Fruit fly (Drosophila melanogaster): ENCODE measurements around the gene Mst36Fa.

The Mst36Fa gene

DNA sequence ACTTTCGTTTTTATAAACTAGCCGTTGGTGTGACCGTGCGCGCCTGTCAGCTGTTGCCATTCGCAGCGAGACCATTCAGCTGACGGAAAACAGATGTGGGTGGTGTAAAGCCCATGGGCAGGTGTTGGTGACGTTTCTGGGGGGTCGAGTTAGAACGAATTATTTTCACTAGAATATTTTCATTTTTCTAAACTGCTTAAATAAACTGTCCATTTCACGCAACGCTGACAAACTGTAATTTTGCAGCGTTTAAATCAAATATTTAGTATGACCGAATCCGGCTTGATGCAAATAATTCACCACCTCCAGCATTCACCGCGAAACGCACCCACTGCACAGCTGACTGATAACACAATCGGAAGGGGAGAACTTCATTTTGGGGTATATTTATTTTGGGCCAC lies 18.6 kb upstream of the Mst36Fa start, which contains the start of the genes CG10383 and CG10338 (continued):
- TF ChIP-seq CG11696 (GFP tag; IDR thresholded peaks at IDR 0.05), result peak; percentile 69
- peak; percentile 69 for TF ChIP-seq cato (GFP tag; optimal IDR thresholded peaks at IDR 0.05; ENCODE audit: borderline replicate concordance)
- TF ChIP-seq CG10209 (GFP tag; optimal IDR thresholded peaks at IDR 0.05), result peak; percentile 78
- peak; percentile 87 for TF ChIP-seq nmo (GFP tag; optimal IDR thresholded peaks at IDR 0.05)
- peak; percentile 77 for TF ChIP-seq gfzf (GFP tag; optimal IDR thresholded peaks at IDR 0.05)
- TF ChIP-seq lbe (GFP tag; optimal IDR thresholded peaks at IDR 0.05), result peak; percentile 82
- TF ChIP-seq Hr78 (GFP tag; optimal IDR thresholded peaks at IDR 0.05), result no peak
- peak; percentile 95 for TF ChIP-seq CG14441 (GFP tag; IDR thresholded peaks at IDR 0.05)
- TF ChIP-seq ap (GFP tag; IDR thresholded peaks at IDR 0.05), result peak; percentile 74
- TF ChIP-seq CG1603 (tag; optimal IDR thresholded peaks at IDR 0.05), result peak; percentile 93
- peak; percentile 74 for TF ChIP-seq wor (GFP tag; IDR thresholded peaks at IDR 0.05)
- TF ChIP-seq CG11695 (GFP tag; IDR thresholded peaks at IDR 0.05), result peak; percentile 75
- TF ChIP-seq Poxn (GFP tag; IDR thresholded peaks at IDR 0.05), result peak; percentile 12; the same call in 1 of the 2 replicates
- TF ChIP-seq Blimp-1 (GFP tag; optimal IDR thresholded peaks at IDR 0.05), result peak; percentile 92
- TF ChIP-seq Mrtf (GFP tag; IDR thresholded peaks at IDR 0.05), result peak; percentile 83
- no peak for TF ChIP-seq CG34224 (GFP tag; IDR thresholded peaks at IDR 0.05; ENCODE audit: partially characterized antibody)
- TF ChIP-seq psq (GFP tag; optimal IDR thresholded peaks at IDR 0.05), result peak; percentile 62
- TF ChIP-seq CG30020 (tag; optimal IDR thresholded peaks at IDR 0.05), result peak; percentile 44
- TF ChIP-seq CG12071 (GFP tag; optimal IDR thresholded peaks at IDR 0.05), result peak; percentile 58
- TF ChIP-seq Ets65A (GFP tag), result peak; percentile 99
- peak; percentile 75; the same call in 1 of the 2 replicates for TF ChIP-seq CG32767 (GFP tag; IDR thresholded peaks at IDR 0.05)
- peak; percentile 50 for TF ChIP-seq zen (tag; optimal IDR thresholded peaks at IDR 0.05)
- peak; percentile 67 for TF ChIP-seq cas (GFP tag; IDR thresholded peaks at IDR 0.05)
- peak; percentile 41 for TF ChIP-seq Deaf1 (tag; optimal IDR thresholded peaks at IDR 0.05)
- peak; percentile 29; the same call in 1 of the 2 replicates for TF ChIP-seq ham (GFP tag; IDR thresholded peaks at IDR 0.05)
- no peak for TF ChIP-seq fd102C (GFP tag; optimal IDR thresholded peaks at IDR 0.05)
- TF ChIP-seq pan (optimal IDR thresholded peaks at IDR 0.05), result no peak
- peak in 1 of 2 experiments; percentile 94 for TF ChIP-seq pan (GFP tag; optimal IDR thresholded peaks at IDR 0.05 in 1 of 2, IDR thresholded peaks at IDR 0.05 in 1 of 2)
- TF ChIP-seq tup (GFP tag; optimal IDR thresholded peaks at IDR 0.05), result peak; percentile 73
- TF ChIP-seq pita (GFP tag; optimal IDR thresholded peaks at IDR 0.05), result no peak
- TF ChIP-seq Ssrp (tag; optimal IDR thresholded peaks at IDR 0.05), result peak; percentile 72
- TF ChIP-seq Sry-β (GFP tag; optimal IDR thresholded peaks at IDR 0.05), result peak; percentile 9
- TF ChIP-seq Ada2b (GFP tag; IDR thresholded peaks at IDR 0.05), result peak; percentile 88
- TF ChIP-seq mirr (GFP tag; optimal IDR thresholded peaks at IDR 0.05), result peak; percentile 41
- TF ChIP-seq CG2712 (tag; optimal IDR thresholded peaks at IDR 0.05), result peak; percentile 83
- TF ChIP-seq gro (GFP tag; optimal IDR thresholded peaks at IDR 0.05), result peak; percentile 87
- TF ChIP-seq TFAM (GFP tag; optimal IDR thresholded peaks at IDR 0.05), result no peak
- TF ChIP-seq Atf3 (GFP tag; optimal IDR thresholded peaks at IDR 0.05), result peak; percentile 89
- TF ChIP-seq Oli (tag; optimal IDR thresholded peaks at IDR 0.05), result peak; percentile 73
- TF ChIP-seq CG15696 (tag; optimal IDR thresholded peaks at IDR 0.05), result peak; percentile 20
- peak; percentile 77 for TF ChIP-seq fd3F (GFP tag; optimal IDR thresholded peaks at IDR 0.05)
- TF ChIP-seq mld (GFP tag; IDR thresholded peaks at IDR 0.05; ENCODE audit: partially characterized antibody), result no peak
- TF ChIP-seq nom (GFP tag; optimal IDR thresholded peaks at IDR 0.05), result peak; percentile 17
- peak; percentile 97 for TF ChIP-seq MBD-R2 (GFP tag; IDR thresholded peaks at IDR 0.05)
- peak; percentile 90 for TF ChIP-seq Side (GFP tag; optimal IDR thresholded peaks at IDR 0.05)
- peak; percentile 79 for TF ChIP-seq CG2678 (tag; optimal IDR thresholded peaks at IDR 0.05)
- peak; percentile 90 for TF ChIP-seq Chrac-16 (GFP tag; optimal IDR thresholded peaks at IDR 0.05)
- TF ChIP-seq CG6272 (GFP tag; IDR thresholded peaks at IDR 0.05), result peak; percentile 88
- peak; percentile 68 for TF ChIP-seq Sry-δ (GFP tag; optimal IDR thresholded peaks at IDR 0.05)
- peak; percentile 86 for TF ChIP-seq Bteb2 (GFP tag; optimal IDR thresholded peaks at IDR 0.05)

Measured in whole organism, embryonic.